Fruit fly (Drosophila melanogaster): Measurements from ENCODE around the gene CG11248.

CG11248 gene

DNA sequence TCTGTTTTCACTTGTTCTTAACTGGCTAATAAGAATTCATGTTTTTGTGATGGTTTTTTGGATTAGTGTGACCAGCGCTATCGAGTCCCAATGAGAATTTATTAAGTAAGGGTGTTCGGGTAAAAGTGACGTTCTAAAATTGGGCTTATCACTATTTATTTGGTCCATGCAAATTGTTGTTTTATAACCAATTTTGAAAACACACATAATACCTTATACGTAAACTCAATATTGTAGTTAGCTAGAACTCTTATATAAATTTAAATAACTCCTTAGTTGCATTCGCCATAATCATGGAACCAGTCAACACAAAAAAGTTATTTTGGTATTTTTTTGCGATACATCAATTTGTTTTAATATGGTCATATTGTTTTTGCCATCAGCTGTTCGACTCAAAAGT, at the start of gene CG11248, which contains the start of gene Als2 (continued):
- TF ChIP-seq CG31365 (tag; optimal IDR thresholded peaks at IDR 0.05) = no peak
- peak; percentile 91 for TF ChIP-seq CG8924 (tag; optimal IDR thresholded peaks at IDR 0.05)
- TF ChIP-seq CG2129 (GFP tag; IDR thresholded peaks at IDR 0.05; ENCODE audit: partially characterized antibody) = no peak
- no peak for TF ChIP-seq NC2α (GFP tag; optimal IDR thresholded peaks at IDR 0.05)
- TF ChIP-seq CG33557 (GFP tag; optimal IDR thresholded peaks at IDR 0.05) = peak; percentile 69
- TF ChIP-seq hbn (GFP tag; IDR thresholded peaks at IDR 0.05; ENCODE audit: partially characterized antibody) = no peak
- TF ChIP-seq Ravus (GFP tag; IDR thresholded peaks at IDR 0.05) = no peak
- peak; percentile 65 for TF ChIP-seq croc (GFP tag; conservative IDR thresholded peaks at IDR 0.05)
- TF ChIP-seq ab (GFP tag; optimal IDR thresholded peaks at IDR 0.05) = no peak
- peak; percentile 57 for TF ChIP-seq Six4 (GFP tag; optimal IDR thresholded peaks at IDR 0.05)
- TF ChIP-seq ap (GFP tag; IDR thresholded peaks at IDR 0.05) = no peak; the same call in 1 of the 2 replicates
- TF ChIP-seq slp2 (GFP tag; optimal IDR thresholded peaks at IDR 0.05) = peak; percentile 64
- no peak for TF ChIP-seq da (GFP tag; optimal IDR thresholded peaks at IDR 0.05)
- no peak for TF ChIP-seq abd-A (tag; optimal IDR thresholded peaks at IDR 0.05)
- no peak for TF ChIP-seq prd (optimal IDR thresholded peaks at IDR 0.05)
- peak; percentile 84 for TF ChIP-seq prd (GFP tag; IDR thresholded peaks at IDR 0.05)
- TF ChIP-seq phol (tag; optimal IDR thresholded peaks at IDR 0.05) = peak; percentile 90
- peak; percentile 74 for TF ChIP-seq CG6689 (GFP tag; IDR thresholded peaks at IDR 0.05)
- peak; percentile 65 for TF ChIP-seq YL-1 (GFP tag; optimal IDR thresholded peaks at IDR 0.05)
- TF ChIP-seq CG13624 (GFP tag; optimal IDR thresholded peaks at IDR 0.05) = peak; percentile 69
- no peak for TF ChIP-seq jigr1 (GFP tag; IDR thresholded peaks at IDR 0.05)
- TF ChIP-seq CG16815 (GFP tag; optimal IDR thresholded peaks at IDR 0.05) = peak; percentile 57
- no peak for TF ChIP-seq MTF-1 (GFP tag; optimal IDR thresholded peaks at IDR 0.05; ENCODE audit: borderline replicate concordance)
- TF ChIP-seq nmo (GFP tag; optimal IDR thresholded peaks at IDR 0.05) = peak; percentile 90
- TF ChIP-seq CG17829 (tag; optimal IDR thresholded peaks at IDR 0.05) = peak; percentile 86
- TF ChIP-seq CG31388 (GFP tag; optimal IDR thresholded peaks at IDR 0.05) = peak; percentile 51
- peak; percentile 70 for TF ChIP-seq HmgZ (tag; optimal IDR thresholded peaks at IDR 0.05)
- no peak for TF ChIP-seq Gsc (GFP tag; IDR thresholded peaks at IDR 0.05)
- peak; percentile 76 for TF ChIP-seq sisA (GFP tag; IDR thresholded peaks at IDR 0.05)
- no peak; the same call in 2 of the 3 replicates for TF ChIP-seq CG11695 (GFP tag; IDR thresholded peaks at IDR 0.05)
- TF ChIP-seq TFAM (GFP tag; optimal IDR thresholded peaks at IDR 0.05) = no peak
- TF ChIP-seq CG30403 (GFP tag; optimal IDR thresholded peaks at IDR 0.05) = peak; percentile 85
- no peak for TF ChIP-seq scrt (GFP tag; optimal IDR thresholded peaks at IDR 0.05)
- TF ChIP-seq CG2199 (GFP tag; IDR thresholded peaks at IDR 0.05) = 0 out of 3 replicates have a peak, but pooled peaks have one; percentile 14
- no peak for TF ChIP-seq Stat92E (GFP tag; optimal IDR thresholded peaks at IDR 0.05)
- TF ChIP-seq CG12769 (tag; optimal IDR thresholded peaks at IDR 0.05) = no peak
- TF ChIP-seq CG12104 (GFP tag; optimal IDR thresholded peaks at IDR 0.05) = peak; percentile 35
- no peak for TF ChIP-seq CG2875 (GFP tag; optimal IDR thresholded peaks at IDR 0.05)
- peak; percentile 41; the same call in 1 of the 2 replicates for TF ChIP-seq peb (GFP tag; IDR thresholded peaks at IDR 0.05)
- peak; percentile 81 for TF ChIP-seq chn (GFP tag; optimal IDR thresholded peaks at IDR 0.05)
- TF ChIP-seq nerfin-2 (GFP tag; IDR thresholded peaks at IDR 0.05; ENCODE audit: partially characterized antibody) = no peak
- TF ChIP-seq NC2β (GFP tag; optimal IDR thresholded peaks at IDR 0.05) = peak; percentile 46
- TF ChIP-seq usp (GFP tag; optimal IDR thresholded peaks at IDR 0.05) = no peak
- TF ChIP-seq org-1 (GFP tag; optimal IDR thresholded peaks at IDR 0.05) = no peak
- peak; percentile 79 for TF ChIP-seq CG12659 (GFP tag; optimal IDR thresholded peaks at IDR 0.05)
- peak; percentile 99 for TF ChIP-seq Elba2 (GFP tag; optimal IDR thresholded peaks at IDR 0.05)
- TF ChIP-seq B-H2 (GFP tag; optimal IDR thresholded peaks at IDR 0.05) = no peak
- TF ChIP-seq CG32767 (GFP tag; IDR thresholded peaks at IDR 0.05) = 0 out of 2 replicates have a peak, but pooled peaks have one; percentile 40
- TF ChIP-seq Doc3 (GFP tag; IDR thresholded peaks at IDR 0.05; ENCODE audit: partially characterized antibody) = no peak
- peak; percentile 66 for TF ChIP-seq Atf-2 (GFP tag; optimal IDR thresholded peaks at IDR 0.05)
- peak; percentile 85 for TF ChIP-seq Abd-B (GFP tag; optimal IDR thresholded peaks at IDR 0.05)
